Worm (Caenorhabditis elegans): ENCODE measurements around the gene srab-8.

Gene srab-8

DNA sequence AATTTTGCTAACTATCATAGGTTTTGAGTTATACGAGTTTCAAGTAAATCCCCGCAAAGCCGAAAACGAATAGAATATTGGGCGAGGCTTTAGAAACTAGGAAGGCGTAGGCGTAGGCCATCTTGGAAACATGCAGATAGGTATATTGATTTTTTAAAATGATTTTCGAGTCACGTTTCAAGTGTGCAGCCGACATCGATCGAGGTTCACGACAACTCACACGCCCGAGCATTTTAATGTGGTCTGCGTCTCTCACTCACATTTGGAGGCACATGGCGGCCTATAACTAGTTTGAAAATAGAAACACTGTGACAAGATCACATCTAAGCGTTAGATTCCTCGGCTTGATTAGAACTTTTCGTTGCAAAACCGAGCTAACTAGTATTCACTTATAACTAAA is 51.1 kb downstream of the srab-8 start, which contains the start of gene K08D9.2:
TSS of gene K08D9.2 (plus strand) at position 301 of the 400 bp plus-strand sequence.
- TF ChIP-seq unc-62 (GFP tag; optimal IDR thresholded peaks at IDR 0.05), result no peak
